Worm (Caenorhabditis elegans) whole organism, young adult: ENCODE data around the gene T08A11.1.

Experiments
- Y95B8A.8 ChIP-seq: fragments of 200-800 bp; sonication (Bioruptor generic); IDR thresholded peaks from 2 replicates; pipeline ENCODE4 v1.3.6; 2022; ENCODE audit warnings: missing genetic modification reagents, missing genetic modification characterization, missing compliant biosample characterization
- aptf-2 ChIP-seq: fragments of 200-800 bp; sonication (Bioruptor generic); conservative IDR thresholded peaks from 2 replicates; pipeline ENCODE4 v1.3.6; 2022; ENCODE audit warnings: missing genetic modification reagents, missing genetic modification characterization, missing compliant biosample characterization
- atf-7 ChIP-seq: sonication (generic microtip); optimal IDR thresholded peaks from 2 replicates; lab custom pipeline; 2017; ENCODE audit warnings: mild to moderate bottlenecking, missing genetic modification characterization, missing compliant biosample characterization
- attf-5 ChIP-seq: fragments of 200-800 bp; sonication (Bioruptor generic); optimal IDR thresholded peaks from 2 replicates; lab custom pipeline; 2018; ENCODE audit warnings: mild to moderate bottlenecking, missing genetic modification characterization, missing compliant biosample characterization
- gei-17 ChIP-seq: fragments of 200-800 bp; sonication (Bioruptor generic); optimal IDR thresholded peaks from 2 replicates; lab custom pipeline; 2018; ENCODE audit warnings: mild to moderate bottlenecking, missing genetic modification characterization, missing compliant biosample characterization
- hsf-1 ChIP-seq: fragments of 200-800 bp; sonication (Bioruptor generic); IDR thresholded peaks from 2 replicates; pipeline ENCODE4 v1.3.6; 2022; ENCODE audit warnings: missing genetic modification reagents, missing genetic modification characterization, missing compliant biosample characterization
- lsl-1 ChIP-seq: fragments of 200-800 bp; sonication (Bioruptor generic); optimal IDR thresholded peaks from 2 replicates; lab custom pipeline; 2018; ENCODE audit warnings: mild to moderate bottlenecking, missing genetic modification characterization, moderate library complexity, missing compliant biosample characterization
- rcor-1 ChIP-seq: fragments of 200-800 bp; sonication (Bioruptor generic); IDR thresholded peaks from 2 replicates; pipeline ENCODE4 v1.3.6; 2022; ENCODE audit warnings: missing genetic modification reagents, missing genetic modification characterization, missing compliant biosample characterization
- sdz-38 ChIP-seq: sonication (generic microtip); optimal IDR thresholded peaks from 2 replicates; lab custom pipeline; 2016; ENCODE audit warnings: missing genotype, missing genetic modification characterization, missing compliant biosample characterization
- snpc-1.1 ChIP-seq: sonication (generic microtip); optimal IDR thresholded peaks from 2 replicates; lab custom pipeline; 2017; ENCODE audit warnings: missing genetic modification characterization, mild to moderate bottlenecking, missing compliant biosample characterization, antibody characterized with exemption, moderate library complexity, missing genotype, missing genetic modification reagents; ENCODE audit not compliant: insufficient read depth
- snpc-4 ChIP-seq, 5 experiments: fragments of 150-350 bp in 1 of 5; sonication (generic microtip) in 4 of 5; optimal IDR thresholded peaks; 2 replicates each; lab custom pipeline; 2014 to 2018; ENCODE audit warnings: missing genetic modification characterization in 5 of 5, missing biosample characterization in 3 of 5, antibody characterized with exemption in 2 of 5, mild to moderate bottlenecking in 2 of 5, missing compliant biosample characterization in 2 of 5, missing genotype in 2 of 5, moderate library complexity in 2 of 5, missing genetic modification reagents in 1 of 5
- ztf-3 ChIP-seq: fragments of 200-800 bp; sonication (Bioruptor generic); optimal IDR thresholded peaks from 2 replicates; lab custom pipeline; 2018; ENCODE audit warnings: mild to moderate bottlenecking, missing genetic modification characterization, missing compliant biosample characterization

DNA sequence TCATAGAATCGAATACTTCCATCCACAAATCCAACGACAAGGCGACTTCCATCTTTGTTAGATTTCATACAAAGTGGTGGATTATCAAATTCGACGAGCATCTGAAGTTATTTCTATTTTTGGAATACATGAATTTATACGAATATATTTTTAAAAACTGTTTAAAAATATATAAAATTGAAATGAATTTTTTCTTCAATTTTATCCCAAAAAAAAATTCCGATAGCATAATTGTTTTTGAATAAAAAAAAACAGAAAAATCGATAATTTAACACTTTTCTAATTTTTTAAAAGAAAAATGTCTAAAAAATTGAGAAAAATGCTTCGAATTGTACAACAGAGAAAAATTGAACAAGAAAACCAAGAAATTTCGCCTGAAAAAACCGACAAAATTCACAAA is 15.4 kb downstream of the T08A11.1 start, which contains the start of gene Y44F5A.1:
- TF ChIP-seq rcor-1: no peak
- TF ChIP-seq aptf-2 (GFP tag; lab: Robert Waterston, UW): no peak
- no peak for TF ChIP-seq gei-17 (GFP tag; lab: Kevin White, UChicago)
- TF ChIP-seq hsf-1: no peak
- no peak for TF ChIP-seq snpc-4 (GFP tag; optimal IDR thresholded peaks at IDR 0.05; lab: Kevin White, UChicago)
- TF ChIP-seq snpc-4 (tag; optimal IDR thresholded peaks at IDR 0.05; lab: Kevin White, UChicago): no peak
- TF ChIP-seq snpc-1.1: no peak
- no peak for TF ChIP-seq sdz-38
- no peak for TF ChIP-seq lsl-1 (GFP tag; lab: Kevin White, UChicago)
- TF ChIP-seq attf-5: no peak
- no peak for TF ChIP-seq ztf-3 (GFP tag; lab: Kevin White, UChicago)
- no peak for TF ChIP-seq Y95B8A.8 (GFP tag; lab: Robert Waterston, UW)
- TF ChIP-seq atf-7: no peak
